Worm (Caenorhabditis elegans) whole organism, late embryonic: Measurements from ENCODE around the gene sms-2.

ENCODE experiments used
- C08G9.2 ChIP-seq: sonication (generic microtip); optimal IDR thresholded peaks from 2 replicates; lab custom pipeline; 2016; ENCODE audit warnings: mild to moderate bottlenecking, missing genetic modification characterization, moderate library complexity, missing compliant biosample characterization
- K02D7.2 ChIP-seq: sonication (generic microtip); optimal IDR thresholded peaks from 2 replicates; lab custom pipeline; 2017; ENCODE audit warnings: mild to moderate bottlenecking, missing genetic modification characterization, missing compliant biosample characterization
- K09A11.1 ChIP-seq: sonication (generic microtip); optimal IDR thresholded peaks from 2 replicates; lab custom pipeline; 2017; ENCODE audit warnings: antibody characterized with exemption, mild to moderate bottlenecking, missing genetic modification characterization, missing compliant biosample characterization; ENCODE audit not compliant: insufficient read depth
- ahr-1 ChIP-seq: sonication (generic microtip); optimal IDR thresholded peaks from 2 replicates; lab custom pipeline; 2016; ENCODE audit warnings: missing genetic modification characterization, missing compliant biosample characterization
- ceh-14 ChIP-seq: sonication (generic microtip); optimal IDR thresholded peaks from 2 replicates; lab custom pipeline; 2016; ENCODE audit warnings: missing genotype, missing genetic modification characterization, missing compliant biosample characterization
- ceh-18 ChIP-seq: sonication (generic microtip); optimal IDR thresholded peaks from 2 replicates; lab custom pipeline; 2016; ENCODE audit warnings: missing genetic modification characterization, missing compliant biosample characterization
- ceh-19 ChIP-seq: fragments of 200-800 bp; sonication (Bioruptor generic); optimal IDR thresholded peaks from 2 replicates; lab custom pipeline; 2018; ENCODE audit warnings: mild to moderate bottlenecking, missing genetic modification characterization, missing compliant biosample characterization
- ceh-34 ChIP-seq: sonication (generic microtip); optimal IDR thresholded peaks from 2 replicates; lab custom pipeline; 2016; ENCODE audit warnings: mild to moderate bottlenecking, missing genetic modification characterization, missing compliant biosample characterization
- ceh-48 ChIP-seq: sonication (generic microtip); optimal IDR thresholded peaks from 2 replicates; lab custom pipeline; 2016; ENCODE audit warnings: missing genetic modification characterization, inconsistent platforms, missing compliant biosample characterization
- che-1 ChIP-seq: sonication (generic microtip); optimal IDR thresholded peaks from 2 replicates; lab custom pipeline; 2016; ENCODE audit warnings: mild to moderate bottlenecking, missing genetic modification characterization, missing compliant biosample characterization
- dve-1 ChIP-seq: sonication (generic microtip); optimal IDR thresholded peaks from 2 replicates; lab custom pipeline; 2017; ENCODE audit warnings: antibody characterized with exemption, mild to moderate bottlenecking, missing genetic modification characterization, missing compliant biosample characterization
- elt-2 ChIP-seq: sonication (generic microtip); optimal IDR thresholded peaks from 2 replicates; lab custom pipeline; 2016; ENCODE audit warnings: missing genetic modification reagents, missing genetic modification characterization, missing compliant biosample characterization
- ets-4 ChIP-seq: sonication (generic microtip); optimal IDR thresholded peaks from 2 replicates; lab custom pipeline; 2016; ENCODE audit warnings: missing genetic modification characterization, missing compliant biosample characterization
- eyg-1 ChIP-seq: sonication (generic microtip); optimal IDR thresholded peaks from 2 replicates; lab custom pipeline; 2016; ENCODE audit warnings: missing genotype, missing genetic modification characterization, missing compliant biosample characterization
- hlh-13 ChIP-seq: fragments of 200-800 bp; sonication (Bioruptor generic); optimal IDR thresholded peaks from 2 replicates; lab custom pipeline; 2018; ENCODE audit warnings: mild to moderate bottlenecking, missing genetic modification characterization, missing compliant biosample characterization
- hlh-15 ChIP-seq: sonication (generic microtip); optimal IDR thresholded peaks from 2 replicates; lab custom pipeline; 2016; ENCODE audit warnings: missing genetic modification characterization, missing compliant biosample characterization
- hlh-8 ChIP-seq: sonication (generic microtip); optimal IDR thresholded peaks from 2 replicates; lab custom pipeline; 2016; ENCODE audit warnings: missing genotype, missing genetic modification characterization, missing compliant biosample characterization
- madf-2 ChIP-seq: sonication (generic microtip); optimal IDR thresholded peaks from 2 replicates; lab custom pipeline; 2017; ENCODE audit warnings: missing genetic modification characterization, missing compliant biosample characterization
- nhr-232 ChIP-seq: sonication (generic microtip); optimal IDR thresholded peaks from 2 replicates; lab custom pipeline; 2016; ENCODE audit warnings: missing genetic modification characterization, missing compliant biosample characterization
- odd-2 ChIP-seq: sonication (generic microtip); optimal IDR thresholded peaks from 2 replicates; lab custom pipeline; 2017; ENCODE audit warnings: antibody characterized with exemption, mild to moderate bottlenecking, missing genetic modification characterization, missing compliant biosample characterization
- pag-3 ChIP-seq: sonication (generic microtip); optimal IDR thresholded peaks from 2 replicates; lab custom pipeline; 2016; ENCODE audit warnings: missing compliant biosample characterization, missing genetic modification characterization, borderline replicate concordance
- pax-1 ChIP-seq: fragments of 150-350 bp; optimal IDR thresholded peaks from 2 replicates; lab custom pipeline; 2014; ENCODE audit warnings: missing biosample characterization, missing genetic modification characterization
- pha-2 ChIP-seq: sonication (generic microtip); optimal IDR thresholded peaks from 2 replicates; lab custom pipeline; 2017; ENCODE audit warnings: mild to moderate bottlenecking, missing genetic modification characterization, missing compliant biosample characterization
- pha-4 ChIP-seq: fragments of 150-350 bp; optimal IDR thresholded peaks from 2 replicates; lab custom pipeline; 2018; ENCODE audit warnings: missing biosample characterization, missing genetic modification reagents, missing genetic modification characterization
- ref-2 ChIP-seq: sonication (generic microtip); optimal IDR thresholded peaks from 2 replicates; lab custom pipeline; 2016; ENCODE audit warnings: missing genetic modification characterization, missing compliant biosample characterization
- sox-4 ChIP-seq: sonication (generic microtip); optimal IDR thresholded peaks from 2 replicates; lab custom pipeline; 2017; ENCODE audit warnings: mild to moderate bottlenecking, missing genetic modification characterization, inconsistent platforms, missing compliant biosample characterization
- syd-9 ChIP-seq: sonication (generic microtip); optimal IDR thresholded peaks from 2 replicates; lab custom pipeline; 2016; ENCODE audit warnings: mild to moderate bottlenecking, missing genetic modification characterization, moderate library complexity, missing compliant biosample characterization
- tbx-2 ChIP-seq: sonication (generic microtip); optimal IDR thresholded peaks from 2 replicates; lab custom pipeline; 2016; ENCODE audit warnings: missing genetic modification characterization, missing compliant biosample characterization
- ttx-3 ChIP-seq: sonication (generic microtip); optimal IDR thresholded peaks from 2 replicates; lab custom pipeline; 2016; ENCODE audit warnings: missing genetic modification reagents, missing genetic modification characterization, missing compliant biosample characterization
- unc-3 ChIP-seq, 2 experiments: fragments of 200-800 bp in 1 of 2; sonication (Bioruptor generic) in 1 of 2; sonication (generic microtip) in 1 of 2; conservative IDR thresholded peaks in 1 of 2; optimal IDR thresholded peaks in 1 of 2; 2 replicates each; pipeline versions ENCODE4 v1.3.6 to Lab custom; 2016 to 2022; ENCODE audit warnings: missing compliant biosample characterization in 2 of 2, missing genetic modification characterization in 2 of 2, missing genetic modification reagents in 1 of 2
- unc-55 ChIP-seq: sonication (generic microtip); optimal IDR thresholded peaks from 2 replicates; lab custom pipeline; 2017; ENCODE audit warnings: missing biosample characterization, missing genetic modification reagents, missing genetic modification characterization
- zip-5 ChIP-seq: sonication (generic microtip); optimal IDR thresholded peaks from 2 replicates; lab custom pipeline; 2016; ENCODE audit warnings: missing genetic modification characterization, missing compliant biosample characterization

The sms-2 gene

ce11 chrX:986463-986862 is 37.8 kb upstream of the sms-2 start (continued):
- TF ChIP-seq ceh-14 (no peak), sox-4 (tag; lab: Kevin White, UChicago) (peak; percentile 18), dve-1 (no peak), ref-2 (tag; lab: Kevin White, UChicago) (peak; percentile 19)
- TF ChIP-seq, all 69 proteins: peak for 5

ce11 chrX:982598-982997 is 33.9 kb upstream of the sms-2 start:
- no peak for TF ChIP-seq hlh-13 (GFP tag; lab: Kevin White, UChicago)
- no peak for TF ChIP-seq K09A11.1 (tag; lab: Kevin White, UChicago)
- TF ChIP-seq ceh-34 (tag; lab: Kevin White, UChicago): no peak
- no peak for TF ChIP-seq syd-9
- no peak for TF ChIP-seq odd-2 (tag; lab: Kevin White, UChicago)
- TF ChIP-seq zip-5: no peak
- TF ChIP-seq ets-4 (tag; lab: Kevin White, UChicago): no peak
- TF ChIP-seq ceh-19: no peak
- TF ChIP-seq pax-1 (tag; lab: Kevin White, UChicago): no peak
- no peak for TF ChIP-seq ceh-14
- no peak for TF ChIP-seq nhr-232
- TF ChIP-seq C08G9.2 (tag; lab: Kevin White, UChicago): no peak
- TF ChIP-seq, all 69 proteins: peak for 0

- TF ChIP-seq ahr-1 (tag; lab: Kevin White, UChicago): no peak
- TF ChIP-seq pha-2: no peak
- no peak for TF ChIP-seq ttx-3 (tag; lab: Kevin White, UChicago)
- no peak for TF ChIP-seq pag-3 (tag; lab: Kevin White, UChicago)
- no peak for TF ChIP-seq hlh-15 (tag; lab: Kevin White, UChicago)
- TF ChIP-seq syd-9: no peak
- no peak for TF ChIP-seq ref-2 (tag; lab: Kevin White, UChicago)
- TF ChIP-seq hlh-13 (GFP tag; lab: Kevin White, UChicago): no peak
- TF ChIP-seq pha-4 (tag; lab: Kevin White, UChicago): no peak
- TF ChIP-seq sox-4 (tag; lab: Kevin White, UChicago): no peak
- no peak for TF ChIP-seq hlh-8 (tag; lab: Kevin White, UChicago)
- no peak for TF ChIP-seq ceh-19
- TF ChIP-seq unc-3 (GFP tag; conservative IDR thresholded peaks at IDR 0.05; lab: Robert Waterston, UW): no peak
- TF ChIP-seq unc-3 (tag; optimal IDR thresholded peaks at IDR 0.05; lab: Kevin White, UChicago): no peak
- TF ChIP-seq tbx-2 (tag; lab: Kevin White, UChicago): no peak
- no peak for TF ChIP-seq K02D7.2 (tag; lab: Kevin White, UChicago)
- TF ChIP-seq ceh-48 (tag; lab: Kevin White, UChicago): no peak
- TF ChIP-seq madf-2 (tag; lab: Kevin White, UChicago): no peak
- TF ChIP-seq ceh-18: no peak
- no peak for TF ChIP-seq eyg-1 (tag; lab: Kevin White, UChicago)
- TF ChIP-seq che-1 (tag; lab: Kevin White, UChicago): no peak
- TF ChIP-seq, all 69 proteins: peak for 0
Measured at ce11 chrX:980252-981009, 31.7 kb upstream of the sms-2 start, which contains the start of gene C44C1.1. Gene C44C1.1, plus strand, starts transcription at chrX:980776.

ce11 chrX:977958-978686 is 29.4 kb upstream of the sms-2 start, which contains the start of gene abhd-3.2:
Gene abhd-3.2, minus strand, starts transcription at chrX:978008.
- no peak for TF ChIP-seq unc-55 (GFP tag; lab: Kevin White, UChicago)
- peak; percentile 95 for TF ChIP-seq elt-2
